Worm (Caenorhabditis elegans): Measurements from ENCODE around the gene cux-7.

ce11 chrIII:7559869-7560268 lies 39.2 kb upstream of the cux-7 start:
- no peak for TF ChIP-seq snpc-1.2 (GFP tag; IDR thresholded peaks at IDR 0.05)
- TF ChIP-seq egl-43 (GFP tag; IDR thresholded peaks at IDR 0.05), result no peak
- TF ChIP-seq egl-27 (tag; optimal IDR thresholded peaks at IDR 0.05), result no peak
- no peak for TF ChIP-seq dmd-9 (GFP tag; IDR thresholded peaks at IDR 0.05)
- TF ChIP-seq jun-1 (tag; optimal IDR thresholded peaks at IDR 0.05), result no peak
- no peak for TF ChIP-seq lin-29 (GFP tag; IDR thresholded peaks at IDR 0.05)
- TF ChIP-seq T20F7.1 (GFP tag; optimal IDR thresholded peaks at IDR 0.05), result no peak

Measured in whole organism, L4 larva.